Fruit fly (Drosophila melanogaster) S2 (cell line): ENCODE results near the gene Gga.

Experiments used
- CG8478 ChIP-seq: fragments of >200 bp; optimal IDR thresholded peaks from 2 replicates; lab custom pipeline; 2018
- CTCF ChIP-seq, 2 experiments: fragments of >200 bp; optimal IDR thresholded peaks; 2 replicates each; lab custom pipeline; 2018

DNA sequence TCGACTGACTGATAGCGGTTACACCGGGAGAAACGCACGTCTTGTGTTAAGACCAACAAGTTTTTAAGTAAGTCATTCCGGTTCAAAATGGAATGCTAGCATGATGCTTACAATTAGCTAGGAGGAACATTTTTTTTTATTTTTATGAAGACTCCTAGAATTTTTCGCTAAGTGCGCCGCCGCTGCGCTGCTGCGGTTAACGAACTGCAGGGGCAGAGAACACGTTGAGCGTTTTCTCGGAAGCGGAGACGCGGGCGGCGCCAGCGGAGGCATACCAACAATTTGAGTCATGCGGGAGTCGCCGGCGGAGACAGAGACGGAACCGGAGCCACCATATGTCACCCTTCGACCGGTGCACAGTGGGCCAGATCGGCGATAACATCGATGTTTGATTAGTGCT lies 45.2 kb downstream of the Gga start:
- TF ChIP-seq CTCF (optimal IDR thresholded peaks at IDR 0.05; lab: Kevin White, UChicago), result no peak
- no peak for TF ChIP-seq CG8478 (lab: Kevin White, UChicago)
